Fruit fly (Drosophila melanogaster) S2 (cell line): Measurements from ENCODE around the gene HIP.
"Not testable (repeated sequence)": the region's sequence is repeated elsewhere in the genome, so short reads cannot be mapped to it uniquely, and the experiment has no call there.

ENCODE experiments used
- CG8478 ChIP-seq: fragments of >200 bp; optimal IDR thresholded peaks from 2 replicates; lab custom pipeline; 2018
- CTCF ChIP-seq, 2 experiments: fragments of >200 bp; optimal IDR thresholded peaks; 2 replicates each; lab custom pipeline; 2018

dm6 chrX:3792923-3793322 lies 6.0 kb upstream of the HIP start, which contains the start of gene Crg-1:
- not testable (repeated sequence) for TF ChIP-seq CTCF (optimal IDR thresholded peaks at IDR 0.05; lab: Kevin White, UChicago); CG8478 (lab: Kevin White, UChicago)
